Fruit fly (Drosophila melanogaster) whole organism, wandering third instar larva: ENCODE measurements around the gene CG5934.

Experiments used
- CG32264 ChIP-seq: fragments of 200-800 bp; sonication (Bioruptor generic); optimal IDR thresholded peaks from 2 replicates; lab custom pipeline; 2016; ENCODE audit warnings: missing biosample characterization, missing genetic modification characterization
- br ChIP-seq: fragments of 200-800 bp; sonication (Bioruptor generic); optimal IDR thresholded peaks from 2 replicates; lab custom pipeline; 2016; ENCODE audit warnings: missing biosample characterization, missing genetic modification characterization
- pan ChIP-seq: fragments of >200 bp; optimal IDR thresholded peaks from 2 replicates; lab custom pipeline; 2017
- psq ChIP-seq: fragments of 200-800 bp; sonication (Bioruptor generic); optimal IDR thresholded peaks from 3 replicates; lab custom pipeline; 2017; ENCODE audit warnings: missing biosample characterization, mild to moderate bottlenecking, missing genetic modification characterization, moderate library complexity
- tai ChIP-seq: sonication (Bioruptor generic); optimal IDR thresholded peaks from 2 replicates; lab custom pipeline; 2016; ENCODE audit warnings: missing biosample characterization, missing genetic modification characterization

- no peak for TF ChIP-seq CG32264
- no peak for TF ChIP-seq pan (lab: Kevin White, UChicago)
- TF ChIP-seq br (GFP tag; lab: Kevin White, UChicago): peak; percentile 32
- TF ChIP-seq psq (GFP tag; lab: Kevin White, UChicago): peak; percentile 11
- no peak for TF ChIP-seq tai (GFP tag; lab: Kevin White, UChicago)
Observed at dm6 chr3R:27273118-27274062, at the start of gene CG5934.
